Worm (Caenorhabditis elegans) whole organism, young adult: ENCODE measurements around the gene F55C9.14.

Source experiments
- B0261.1 ChIP-seq: sonication (generic microtip); optimal IDR thresholded peaks from 2 replicates; lab custom pipeline; 2016; ENCODE audit warnings: mild to moderate bottlenecking, missing genetic modification characterization, moderate library complexity, missing compliant biosample characterization
- D2030.7 ChIP-seq: fragments of 200-800 bp; sonication (Bioruptor generic); IDR thresholded peaks from 2 replicates; pipeline ENCODE4 v1.3.6; 2022; ENCODE audit warnings: missing genetic modification reagents, missing genetic modification characterization, missing compliant biosample characterization
- F49E8.2 ChIP-seq: sonication (generic microtip); optimal IDR thresholded peaks from 3 replicates; lab custom pipeline; 2017; ENCODE audit warnings: missing genetic modification characterization, mild to moderate bottlenecking, missing compliant biosample characterization, antibody characterized with exemption, moderate library complexity; ENCODE audit not compliant: insufficient read depth
- F57A8.1 ChIP-seq: fragments of 200-800 bp; sonication (Bioruptor generic); optimal IDR thresholded peaks from 2 replicates; lab custom pipeline; 2018; ENCODE audit warnings: mild to moderate bottlenecking, missing genetic modification characterization, moderate library complexity, missing compliant biosample characterization
- F57C9.4 ChIP-seq: sonication (generic microtip); optimal IDR thresholded peaks from 2 replicates; lab custom pipeline; 2017; ENCODE audit warnings: mild to moderate bottlenecking, missing genetic modification characterization, missing compliant biosample characterization
- K11D2.4 ChIP-seq: fragments of 200-800 bp; sonication (Bioruptor generic); IDR thresholded peaks from 2 replicates; pipeline ENCODE4 v1.3.6; 2022; ENCODE audit warnings: missing genetic modification reagents, missing genetic modification characterization, missing compliant biosample characterization
- Y53F4B.3 ChIP-seq: fragments of 200-800 bp; sonication (Bioruptor generic); IDR thresholded peaks from 2 replicates; pipeline ENCODE4 v1.3.6; 2022; ENCODE audit warnings: missing genetic modification reagents, missing genetic modification characterization, missing compliant biosample characterization
- Y56A3A.18 ChIP-seq: fragments of 200-800 bp; sonication (Bioruptor generic); IDR thresholded peaks from 2 replicates; pipeline ENCODE4 v1.3.6; 2022; ENCODE audit warnings: missing genetic modification reagents, missing genetic modification characterization, missing compliant biosample characterization
- Y67H2A.10 ChIP-seq: fragments of 200-800 bp; sonication (Bioruptor generic); conservative IDR thresholded peaks from 2 replicates; pipeline ENCODE4 v1.3.6; 2022; ENCODE audit warnings: missing genetic modification reagents, missing genetic modification characterization, missing compliant biosample characterization
- Y79H2A.3 ChIP-seq: fragments of 200-800 bp; sonication (Bioruptor generic); conservative IDR thresholded peaks from 2 replicates; pipeline ENCODE4 v1.3.6; 2022; ENCODE audit warnings: missing genetic modification reagents, missing genetic modification characterization, missing compliant biosample characterization
- ZK185.1 ChIP-seq: sonication (generic microtip); optimal IDR thresholded peaks from 2 replicates; lab custom pipeline; 2016; ENCODE audit warnings: mild to moderate bottlenecking, missing genetic modification characterization, missing compliant biosample characterization; ENCODE audit not compliant: poor library complexity, severe bottlenecking
- ama-1 ChIP-seq, 3 experiments: fragments of 150-350 bp in 1 of 3; sonication (generic microtip) in 2 of 3; optimal IDR thresholded peaks; 2 replicates each; lab custom pipeline; 2014 to 2018; ENCODE audit warnings: missing biosample characterization in 2 of 3, missing genetic modification characterization in 2 of 3, missing genetic modification reagents in 2 of 3
- aptf-2 ChIP-seq: fragments of 200-800 bp; sonication (Bioruptor generic); conservative IDR thresholded peaks from 2 replicates; pipeline ENCODE4 v1.3.6; 2022; ENCODE audit warnings: missing genetic modification reagents, missing genetic modification characterization, missing compliant biosample characterization
- aptf-3 ChIP-seq: fragments of 200-800 bp; sonication (Bioruptor generic); IDR thresholded peaks from 2 replicates; pipeline ENCODE4 v1.3.6; 2022; ENCODE audit warnings: missing genetic modification characterization, missing compliant biosample characterization
- athp-1 ChIP-seq: sonication (generic microtip); optimal IDR thresholded peaks from 2 replicates; lab custom pipeline; 2017; ENCODE audit warnings: mild to moderate bottlenecking, missing genetic modification characterization, missing compliant biosample characterization
- attf-3 ChIP-seq: fragments of 200-800 bp; sonication (Bioruptor generic); conservative IDR thresholded peaks from 2 replicates; pipeline ENCODE4 v1.3.6; 2022; ENCODE audit warnings: missing genetic modification reagents, missing genetic modification characterization, missing compliant biosample characterization
- bed-2 ChIP-seq: fragments of 200-800 bp; sonication (Bioruptor generic); IDR thresholded peaks from 2 replicates; pipeline ENCODE4 v1.3.6; 2022; ENCODE audit warnings: missing genetic modification reagents, missing genetic modification characterization, missing compliant biosample characterization
- ceh-40 ChIP-seq: fragments of 200-800 bp; sonication (Bioruptor generic); IDR thresholded peaks from 2 replicates; pipeline ENCODE4 v1.3.6; 2022; ENCODE audit warnings: missing genetic modification characterization, missing compliant biosample characterization
- ceh-58 ChIP-seq: fragments of 200-800 bp; sonication (Bioruptor generic); IDR thresholded peaks from 2 replicates; pipeline ENCODE4 v1.3.6; 2022; ENCODE audit warnings: missing genetic modification characterization, missing compliant biosample characterization
- ceh-79 ChIP-seq: sonication (generic microtip); optimal IDR thresholded peaks from 2 replicates; lab custom pipeline; 2017; ENCODE audit warnings: mild to moderate bottlenecking, missing genetic modification characterization, missing compliant biosample characterization
- chd-7 ChIP-seq: sonication (generic microtip); optimal IDR thresholded peaks from 2 replicates; lab custom pipeline; 2016; ENCODE audit warnings: mild to moderate bottlenecking, missing genetic modification characterization, moderate library complexity, missing compliant biosample characterization
- dox-1 ChIP-seq: fragments of 200-800 bp; sonication (Bioruptor generic); IDR thresholded peaks from 2 replicates; pipeline ENCODE4 v1.3.6; 2022; ENCODE audit warnings: missing genetic modification reagents, missing genetic modification characterization, missing compliant biosample characterization
- dpff-1 ChIP-seq: sonication (generic microtip); optimal IDR thresholded peaks from 2 replicates; lab custom pipeline; 2017; ENCODE audit warnings: mild to moderate bottlenecking, missing genetic modification characterization, missing compliant biosample characterization
- dpl-1 ChIP-seq: fragments of 150-350 bp; optimal IDR thresholded peaks from 2 replicates; lab custom pipeline; 2014; ENCODE audit warnings: missing biosample characterization, missing genetic modification reagents, missing genetic modification characterization
- egrh-3 ChIP-seq: fragments of 200-800 bp; sonication (Bioruptor generic); IDR thresholded peaks from 2 replicates; pipeline ENCODE4 v1.3.6; 2022; ENCODE audit warnings: missing genetic modification reagents, missing genetic modification characterization, missing compliant biosample characterization
- ekl-4 ChIP-seq: fragments of 200-800 bp; sonication (Bioruptor generic); IDR thresholded peaks from 2 replicates; pipeline ENCODE4 v1.3.6; 2022; ENCODE audit warnings: missing genetic modification reagents, missing genetic modification characterization, missing compliant biosample characterization
- ets-4 ChIP-seq: fragments of 200-800 bp; sonication (Bioruptor generic); optimal IDR thresholded peaks from 2 replicates; lab custom pipeline; 2018; ENCODE audit warnings: mild to moderate bottlenecking, missing genetic modification characterization, missing compliant biosample characterization
- hmg-1.2 ChIP-seq: fragments of 200-800 bp; sonication (Bioruptor generic); IDR thresholded peaks from 2 replicates; pipeline ENCODE4 v1.3.6; 2022; ENCODE audit warnings: missing genetic modification reagents, missing genetic modification characterization, missing compliant biosample characterization
- hmg-20 ChIP-seq: fragments of 200-800 bp; sonication (Bioruptor generic); IDR thresholded peaks from 2 replicates; pipeline ENCODE4 v1.3.6; 2022; ENCODE audit warnings: missing genetic modification reagents, missing genetic modification characterization, missing compliant biosample characterization
- hrde-1 ChIP-seq: sonication (generic microtip); optimal IDR thresholded peaks from 2 replicates; lab custom pipeline; 2016; ENCODE audit warnings: missing genetic modification characterization, mild to moderate bottlenecking, missing compliant biosample characterization, moderate library complexity, missing genotype, missing genetic modification reagents, borderline replicate concordance
- lag-1 ChIP-seq: fragments of 200-800 bp; sonication (Bioruptor generic); IDR thresholded peaks from 2 replicates; pipeline ENCODE4 v1.3.6; 2022; ENCODE audit warnings: missing genetic modification reagents, missing genetic modification characterization, missing compliant biosample characterization
- let-526 ChIP-seq: fragments of 200-800 bp; sonication (Bioruptor generic); IDR thresholded peaks from 2 replicates; pipeline ENCODE4 v1.3.6; 2022; ENCODE audit warnings: missing genetic modification reagents, missing genetic modification characterization, missing compliant biosample characterization
- lin-26 ChIP-seq: fragments of 200-800 bp; sonication (Bioruptor generic); IDR thresholded peaks from 2 replicates; pipeline ENCODE4 v1.3.6; 2022; ENCODE audit warnings: missing genetic modification reagents, missing genetic modification characterization, missing compliant biosample characterization
- lin-35 ChIP-seq, 3 experiments: fragments of 150-350 bp in 2 of 3; sonication (generic microtip) in 1 of 3; optimal IDR thresholded peaks; 2 replicates each; lab custom pipeline; 2014 to 2018; ENCODE audit warnings: missing biosample characterization in 3 of 3, missing genetic modification characterization in 3 of 3, missing genetic modification reagents in 3 of 3
- lsl-1 ChIP-seq: fragments of 200-800 bp; sonication (Bioruptor generic); optimal IDR thresholded peaks from 2 replicates; lab custom pipeline; 2018; ENCODE audit warnings: mild to moderate bottlenecking, missing genetic modification characterization, moderate library complexity, missing compliant biosample characterization
- madf-6 ChIP-seq: fragments of 200-800 bp; sonication (Bioruptor generic); IDR thresholded peaks from 2 replicates; pipeline ENCODE4 v1.3.6; 2022; ENCODE audit warnings: missing genetic modification reagents, missing genetic modification characterization, missing compliant biosample characterization
- mxl-1 ChIP-seq: sonication (generic microtip); optimal IDR thresholded peaks from 2 replicates; lab custom pipeline; 2016; ENCODE audit warnings: missing genetic modification characterization, missing compliant biosample characterization
- pbrm-1 ChIP-seq: fragments of 200-800 bp; sonication (Bioruptor generic); IDR thresholded peaks from 2 replicates; pipeline ENCODE4 v1.3.6; 2022; ENCODE audit warnings: missing genetic modification reagents, missing genetic modification characterization, missing compliant biosample characterization
- rcor-1 ChIP-seq: fragments of 200-800 bp; sonication (Bioruptor generic); IDR thresholded peaks from 2 replicates; pipeline ENCODE4 v1.3.6; 2022; ENCODE audit warnings: missing genetic modification reagents, missing genetic modification characterization, missing compliant biosample characterization
- sdz-38 ChIP-seq: sonication (generic microtip); optimal IDR thresholded peaks from 2 replicates; lab custom pipeline; 2016; ENCODE audit warnings: missing genotype, missing genetic modification characterization, missing compliant biosample characterization
- snpc-3.4 ChIP-seq: sonication (generic microtip); optimal IDR thresholded peaks from 2 replicates; lab custom pipeline; 2017; ENCODE audit warnings: missing genetic modification characterization, mild to moderate bottlenecking, missing compliant biosample characterization, antibody characterized with exemption, moderate library complexity, missing genotype, missing genetic modification reagents
- tbp1 ChIP-seq: fragments of 200-800 bp; sonication (Bioruptor generic); optimal IDR thresholded peaks from 2 replicates; lab custom pipeline; 2018; ENCODE audit warnings: mild to moderate bottlenecking, missing genetic modification characterization, missing compliant biosample characterization
- zfh-2 ChIP-seq: fragments of 200-800 bp; sonication (Bioruptor generic); conservative IDR thresholded peaks from 2 replicates; pipeline ENCODE4 v1.3.6; 2022; ENCODE audit warnings: missing genetic modification reagents, missing genetic modification characterization, missing compliant biosample characterization
- ztf-3 ChIP-seq: fragments of 200-800 bp; sonication (Bioruptor generic); optimal IDR thresholded peaks from 2 replicates; lab custom pipeline; 2018; ENCODE audit warnings: mild to moderate bottlenecking, missing genetic modification characterization, missing compliant biosample characterization

F55C9.14 gene

ce11 chrV:19299262-19299661 is at the start of gene F55C9.14:
TSS of gene F55C9.14 (plus strand) at chrV:19299562.
- TF ChIP-seq ets-4 (GFP tag; lab: Kevin White, UChicago), result no peak
- no peak for TF ChIP-seq ztf-3 (GFP tag; lab: Kevin White, UChicago)
- no peak for TF ChIP-seq Y79H2A.3 (GFP tag; lab: Robert Waterston, UW)
- TF ChIP-seq lin-35 (GFP tag; optimal IDR thresholded peaks at IDR 0.05; lab: Kevin White, UChicago), result no peak
- no peak for TF ChIP-seq sdz-38 (tag; lab: Kevin White, UChicago)
- TF ChIP-seq bed-2 (GFP tag; lab: Robert Waterston, UW), result no peak
- no peak for TF ChIP-seq ceh-79 (tag; lab: Kevin White, UChicago)
- TF ChIP-seq B0261.1, result no peak
- TF ChIP-seq K11D2.4, result no peak
- TF ChIP-seq madf-6, result no peak
- TF ChIP-seq dpff-1, result no peak
- TF ChIP-seq dpl-1 (GFP tag; lab: Kevin White, UChicago), result no peak
- TF ChIP-seq zfh-2 (GFP tag; lab: Robert Waterston, UW), result no peak
- no peak for TF ChIP-seq lsl-1 (GFP tag; lab: Kevin White, UChicago)
- TF ChIP-seq, all 124 proteins: peak for 0

ce11 chrV:19250983-19251382 is 48.4 kb upstream of the F55C9.14 start, which contains the start of gene str-81:
TSS of gene str-81 (minus strand) at chrV:19251083.
- TF ChIP-seq Y53F4B.3 (GFP tag; lab: Robert Waterston, UW), result no peak
- no peak for TF ChIP-seq rcor-1 (GFP tag; lab: Robert Waterston, UW)
- TF ChIP-seq hrde-1 (tag; lab: Kevin White, UChicago), result no peak
- TF ChIP-seq pbrm-1, result no peak
- TF ChIP-seq Y56A3A.18 (GFP tag; lab: Robert Waterston, UW), result no peak
- TF ChIP-seq lin-35 (GFP tag; optimal IDR thresholded peaks at IDR 0.05; lab: Kevin White, UChicago), result no peak
- no peak for TF ChIP-seq attf-3 (GFP tag; lab: Robert Waterston, UW)
- no peak for TF ChIP-seq Y67H2A.10
- TF ChIP-seq tbp1 (GFP tag; lab: Kevin White, UChicago), result no peak
- TF ChIP-seq let-526 (GFP tag; lab: Robert Waterston, UW), result no peak
- no peak for TF ChIP-seq ZK185.1 (tag; lab: Kevin White, UChicago)
- TF ChIP-seq dox-1, result no peak
- TF ChIP-seq D2030.7, result no peak
- no peak for TF ChIP-seq aptf-3 (GFP tag; lab: Robert Waterston, UW)
- TF ChIP-seq egrh-3 (GFP tag; lab: Robert Waterston, UW), result no peak
- TF ChIP-seq mxl-1 (tag; lab: Kevin White, UChicago), result no peak
- TF ChIP-seq lin-26 (GFP tag; lab: Robert Waterston, UW), result no peak
- TF ChIP-seq ceh-58 (GFP tag; lab: Robert Waterston, UW), result no peak
- TF ChIP-seq Y79H2A.3 (GFP tag; lab: Robert Waterston, UW), result no peak

ce11 chrV:19251844-19252243 is 47.5 kb upstream of the F55C9.14 start, which contains the start of gene F21D9.11:
TSS of gene F21D9.11 (plus strand) at chrV:19252144.
- no peak for TF ChIP-seq snpc-3.4 (tag; lab: Kevin White, UChicago)
- no peak for TF ChIP-seq aptf-3 (GFP tag; lab: Robert Waterston, UW)
- no peak for TF ChIP-seq attf-3 (GFP tag; lab: Robert Waterston, UW)
- TF ChIP-seq pbrm-1, result no peak
- no peak for TF ChIP-seq athp-1
- TF ChIP-seq ZK185.1 (tag; lab: Kevin White, UChicago), result no peak
- no peak for TF ChIP-seq sdz-38 (tag; lab: Kevin White, UChicago)
- no peak for TF ChIP-seq hmg-20 (GFP tag; lab: Robert Waterston, UW)
- TF ChIP-seq F57C9.4 (tag; lab: Kevin White, UChicago), result no peak
- no peak for TF ChIP-seq aptf-2 (GFP tag; lab: Robert Waterston, UW)
- TF ChIP-seq F49E8.2 (tag; lab: Kevin White, UChicago), result no peak
- TF ChIP-seq zfh-2 (GFP tag; lab: Robert Waterston, UW), result no peak
- TF ChIP-seq chd-7 (tag; lab: Kevin White, UChicago), result no peak
- TF ChIP-seq hmg-1.2 (GFP tag; lab: Robert Waterston, UW), result no peak
- TF ChIP-seq F57A8.1 (GFP tag; lab: Kevin White, UChicago), result no peak
- no peak for TF ChIP-seq ceh-40
- TF ChIP-seq lag-1 (GFP tag; lab: Robert Waterston, UW), result no peak
- TF ChIP-seq ama-1 (optimal IDR thresholded peaks at IDR 0.05; lab: Kevin White, UChicago), result no peak
- TF ChIP-seq ama-1 (GFP tag; optimal IDR thresholded peaks at IDR 0.05; lab: Kevin White, UChicago), result no peak
- TF ChIP-seq ekl-4 (GFP tag; lab: Robert Waterston, UW), result no peak
